Fruit fly (Drosophila melanogaster) whole organism, embryonic: ENCODE results near the gene CG9919.

ENCODE experiments used
- CG10267 ChIP-seq: fragments of 200-800 bp; sonication (Bioruptor generic); optimal IDR thresholded peaks from 2 replicates; lab custom pipeline; 2018; ENCODE audit warnings: missing biosample characterization, mild to moderate bottlenecking, missing genetic modification characterization, moderate library complexity
- CG12104 ChIP-seq: fragments of 200-800 bp; sonication (Bioruptor generic); optimal IDR thresholded peaks from 3 replicates; lab custom pipeline; 2016; ENCODE audit warnings: missing biosample characterization, missing genetic modification characterization
- CG13424 ChIP-seq: fragments of 200-800 bp; sonication (Bioruptor generic); optimal IDR thresholded peaks from 2 replicates; lab custom pipeline; 2019; ENCODE audit warnings: missing biosample characterization, mild to moderate bottlenecking, missing genetic modification characterization, moderate library complexity
- CG14441 ChIP-seq: fragments of 200-800 bp; sonication (Bioruptor generic); IDR thresholded peaks from 2 replicates; pipeline ENCODE4 v1.3.6; 2022; ENCODE audit warnings: missing biosample characterization, missing genetic modification characterization
- CG14860 ChIP-seq: fragments of 200-800 bp; sonication (Bioruptor generic); IDR thresholded peaks from 3 replicates; pipeline ENCODE4 v1.3.6; 2022; ENCODE audit warnings: missing biosample characterization, missing genetic modification characterization; ENCODE audit not compliant: partially characterized antibody
- CG16813 ChIP-seq: fragments of 200-800 bp; sonication (Bioruptor generic); IDR thresholded peaks from 3 replicates; pipeline ENCODE4 v1.3.6; 2022; ENCODE audit warnings: missing biosample characterization, missing genetic modification characterization; ENCODE audit not compliant: partially characterized antibody
- CG17612 ChIP-seq: fragments of 200-800 bp; sonication (Bioruptor generic); IDR thresholded peaks from 2 replicates; pipeline ENCODE4 v1.3.6; 2022; ENCODE audit warnings: missing biosample characterization, missing genetic modification characterization
- CG18599 ChIP-seq: fragments of 200-800 bp; sonication (Bioruptor generic); optimal IDR thresholded peaks from 3 replicates; lab custom pipeline; 2017; ENCODE audit warnings: missing biosample characterization, missing genetic modification characterization, mild to moderate bottlenecking, moderate library complexity, missing genetic modification reagents
- CG2875 ChIP-seq: fragments of 200-800 bp; sonication (Bioruptor generic); optimal IDR thresholded peaks from 2 replicates; lab custom pipeline; 2017; ENCODE audit warnings: missing biosample characterization, mild to moderate bottlenecking, missing genetic modification characterization, missing genetic modification reagents
- CG31365 ChIP-seq: fragments of 200-800 bp; sonication (Bioruptor generic); optimal IDR thresholded peaks from 2 replicates; lab custom pipeline; 2018; ENCODE audit warnings: missing biosample characterization, mild to moderate bottlenecking, missing genetic modification characterization
- CG4617 ChIP-seq: fragments of 200-800 bp; sonication (Bioruptor generic); optimal IDR thresholded peaks from 3 replicates; lab custom pipeline; 2016; ENCODE audit warnings: missing biosample characterization, missing genetic modification characterization, borderline replicate concordance
- CG6654 ChIP-seq: fragments of 200-800 bp; sonication (Bioruptor generic); optimal IDR thresholded peaks from 2 replicates; lab custom pipeline; 2017; ENCODE audit warnings: missing biosample characterization, mild to moderate bottlenecking, missing genetic modification characterization
- CG7745 ChIP-seq: fragments of 200-800 bp; sonication (Bioruptor generic); optimal IDR thresholded peaks from 2 replicates; lab custom pipeline; 2018; ENCODE audit warnings: missing biosample characterization, mild to moderate bottlenecking, missing genetic modification characterization, moderate library complexity
- CG7963 ChIP-seq: fragments of 200-800 bp; sonication (Bioruptor generic); IDR thresholded peaks from 3 replicates; pipeline ENCODE4 v1.3.6; 2022; ENCODE audit warnings: missing biosample characterization, missing genetic modification characterization; ENCODE audit not compliant: partially characterized antibody
- CG8388 ChIP-seq: fragments of 200-800 bp; sonication (Bioruptor generic); optimal IDR thresholded peaks from 2 replicates; lab custom pipeline; 2019; ENCODE audit warnings: missing biosample characterization, mild to moderate bottlenecking, missing genetic modification characterization, moderate library complexity
- CHES-1-like ChIP-seq: fragments of 200-800 bp; sonication (Bioruptor generic); optimal IDR thresholded peaks from 2 replicates; lab custom pipeline; 2016; ENCODE audit warnings: missing biosample characterization, missing genetic modification characterization
- D19A ChIP-seq: fragments of 200-800 bp; optimal IDR thresholded peaks from 3 replicates; lab custom pipeline; 2019; ENCODE audit warnings: missing biosample characterization, mild to moderate bottlenecking, missing genetic modification characterization, moderate library complexity
- Dip3 ChIP-seq: fragments of 200-800 bp; sonication (Bioruptor generic); optimal IDR thresholded peaks from 3 replicates; lab custom pipeline; 2016; ENCODE audit warnings: missing biosample characterization, missing genetic modification characterization
- Gsc ChIP-seq: fragments of 200-800 bp; sonication (Bioruptor generic); IDR thresholded peaks from 2 replicates; pipeline ENCODE4 v1.3.6; 2022; ENCODE audit warnings: missing biosample characterization, missing genetic modification characterization
- HLH4C ChIP-seq: fragments of 200-800 bp; sonication (Bioruptor generic); IDR thresholded peaks from 3 replicates; pipeline ENCODE4 v1.3.6; 2022; ENCODE audit warnings: missing biosample characterization, missing genetic modification characterization; ENCODE audit not compliant: partially characterized antibody
- HLH54F ChIP-seq: fragments of 200-800 bp; sonication (Bioruptor generic); optimal IDR thresholded peaks from 3 replicates; lab custom pipeline; 2016; ENCODE audit warnings: missing biosample characterization, missing genetic modification characterization
- Lim3 ChIP-seq: fragments of 200-800 bp; sonication (Bioruptor generic); IDR thresholded peaks from 2 replicates; pipeline ENCODE4 v1.3.6; 2022; ENCODE audit warnings: missing biosample characterization, missing genetic modification characterization
- Lpt ChIP-seq: fragments of >200 bp; optimal IDR thresholded peaks from 2 replicates; lab custom pipeline; 2018; ENCODE audit warnings: missing biosample characterization, missing genetic modification characterization
- Meics ChIP-seq: fragments of 200-800 bp; sonication (Bioruptor generic); optimal IDR thresholded peaks from 2 replicates; lab custom pipeline; 2017; ENCODE audit warnings: missing biosample characterization, mild to moderate bottlenecking, missing genetic modification characterization
- Neu2 ChIP-seq: fragments of 200-800 bp; sonication (Bioruptor generic); optimal IDR thresholded peaks from 3 replicates; lab custom pipeline; 2016; ENCODE audit warnings: missing biosample characterization, missing genetic modification characterization, borderline replicate concordance
- Scr ChIP-seq: fragments of 200-800 bp; sonication (Bioruptor generic); IDR thresholded peaks from 2 replicates; pipeline ENCODE4 v1.3.6; 2022; ENCODE audit warnings: missing biosample characterization, missing genetic modification characterization; ENCODE audit not compliant: partially characterized antibody
- Xbp1 ChIP-seq: fragments of 200-800 bp; sonication (Bioruptor generic); optimal IDR thresholded peaks from 3 replicates; lab custom pipeline; 2016; ENCODE audit warnings: missing biosample characterization, mild to moderate bottlenecking, missing genetic modification characterization
- ab ChIP-seq: fragments of 200-800 bp; sonication (Bioruptor generic); optimal IDR thresholded peaks from 2 replicates; lab custom pipeline; 2016; ENCODE audit warnings: missing biosample characterization, missing genetic modification characterization
- ase ChIP-seq: fragments of 200-800 bp; sonication (Bioruptor generic); IDR thresholded peaks from 3 replicates; pipeline ENCODE4 v1.3.6; 2022; ENCODE audit warnings: missing biosample characterization, missing genetic modification characterization
- cg ChIP-seq: fragments of 200-800 bp; sonication (Bioruptor generic); optimal IDR thresholded peaks from 3 replicates; lab custom pipeline; 2019; ENCODE audit warnings: missing biosample characterization, mild to moderate bottlenecking, missing genetic modification characterization, moderate library complexity
- croc ChIP-seq: fragments of 200-800 bp; sonication (Bioruptor generic); conservative IDR thresholded peaks from 3 replicates; pipeline ENCODE4 v1.3.6; 2022; ENCODE audit warnings: missing biosample characterization, missing genetic modification characterization
- cwo ChIP-seq: fragments of 200-800 bp; sonication (Bioruptor generic); optimal IDR thresholded peaks from 3 replicates; lab custom pipeline; 2017; ENCODE audit warnings: missing biosample characterization, missing genetic modification characterization, mild to moderate bottlenecking, moderate library complexity, missing genetic modification reagents
- fu2 ChIP-seq: fragments of 200-800 bp; sonication (Bioruptor generic); optimal IDR thresholded peaks from 2 replicates; lab custom pipeline; 2016; ENCODE audit warnings: missing biosample characterization, missing genetic modification characterization
- gcm2 ChIP-seq: fragments of 200-800 bp; sonication (Bioruptor generic); optimal IDR thresholded peaks from 2 replicates; lab custom pipeline; 2016; ENCODE audit warnings: missing biosample characterization, missing genetic modification characterization
- gem ChIP-seq: fragments of 200-800 bp; sonication (Bioruptor generic); optimal IDR thresholded peaks from 2 replicates; lab custom pipeline; 2019; ENCODE audit warnings: missing biosample characterization, mild to moderate bottlenecking, missing genetic modification characterization, moderate library complexity
- gsb-n ChIP-seq: fragments of 200-800 bp; sonication (Bioruptor generic); optimal IDR thresholded peaks from 3 replicates; lab custom pipeline; 2018; ENCODE audit warnings: missing biosample characterization, mild to moderate bottlenecking, missing genetic modification characterization
- hth ChIP-seq: fragments of >200 bp; optimal IDR thresholded peaks from 2 replicates; lab custom pipeline; 2017; ENCODE audit warnings: inconsistent platforms
- inv ChIP-seq: fragments of 200-800 bp; sonication (Bioruptor generic); IDR thresholded peaks from 2 replicates; pipeline ENCODE4 v1.3.6; 2022; ENCODE audit warnings: missing biosample characterization, missing genetic modification characterization; ENCODE audit not compliant: partially characterized antibody
- lov ChIP-seq, 2 experiments: fragments of 200-800 bp in 1 of 2; fragments of >200 bp in 1 of 2; sonication (Bioruptor generic) in 1 of 2; IDR thresholded peaks in 1 of 2; optimal IDR thresholded peaks in 1 of 2; 2 replicates in 1 of 2; 3 replicates in 1 of 2; pipeline versions ENCODE4 v1.3.6 to Lab custom; 2017 to 2022; ENCODE audit warnings: missing biosample characterization in 1 of 2, missing genetic modification characterization in 1 of 2
- maf-S ChIP-seq: fragments of 200-800 bp; sonication (Bioruptor generic); optimal IDR thresholded peaks from 2 replicates; lab custom pipeline; 2016; ENCODE audit warnings: missing biosample characterization, missing genetic modification characterization
- mld ChIP-seq: fragments of 200-800 bp; sonication (Bioruptor generic); IDR thresholded peaks from 3 replicates; pipeline ENCODE4 v1.3.6; 2022; ENCODE audit warnings: missing biosample characterization, missing genetic modification characterization; ENCODE audit not compliant: partially characterized antibody
- nerfin-2 ChIP-seq: fragments of 200-800 bp; sonication (Bioruptor generic); IDR thresholded peaks from 2 replicates; pipeline ENCODE4 v1.3.6; 2022; ENCODE audit warnings: missing biosample characterization, missing genetic modification characterization; ENCODE audit not compliant: partially characterized antibody
- oc ChIP-seq: fragments of 200-800 bp; sonication (Bioruptor generic); optimal IDR thresholded peaks from 2 replicates; lab custom pipeline; 2018; ENCODE audit warnings: missing biosample characterization, mild to moderate bottlenecking, missing genetic modification characterization, moderate library complexity
- onecut ChIP-seq: fragments of 200-800 bp; sonication (Bioruptor generic); IDR thresholded peaks from 2 replicates; pipeline ENCODE4 v1.3.6; 2022; ENCODE audit warnings: missing biosample characterization, missing genetic modification characterization
- sens-2 ChIP-seq: fragments of 200-800 bp; sonication (Bioruptor generic); IDR thresholded peaks from 2 replicates; pipeline ENCODE4 v1.3.6; 2022; ENCODE audit warnings: missing biosample characterization, missing genetic modification characterization
- seq ChIP-seq: fragments of 200-800 bp; sonication (Bioruptor generic); IDR thresholded peaks from 2 replicates; pipeline ENCODE4 v1.3.6; 2022; ENCODE audit warnings: missing biosample characterization, missing genetic modification characterization
- slbo ChIP-seq: fragments of 200-800 bp; sonication (Bioruptor generic); IDR thresholded peaks from 2 replicates; pipeline ENCODE4 v1.3.6; 2022; ENCODE audit warnings: missing biosample characterization, missing genetic modification characterization
- tna ChIP-seq: fragments of 200-800 bp; sonication (Bioruptor generic); IDR thresholded peaks from 2 replicates; pipeline ENCODE4 v1.3.6; 2022; ENCODE audit warnings: missing biosample characterization, missing genetic modification characterization; ENCODE audit not compliant: partially characterized antibody
- usp ChIP-seq: fragments of >200 bp; optimal IDR thresholded peaks from 2 replicates; lab custom pipeline; 2017; ENCODE audit warnings: missing biosample characterization, missing genetic modification characterization

CG9919 gene

DNA sequence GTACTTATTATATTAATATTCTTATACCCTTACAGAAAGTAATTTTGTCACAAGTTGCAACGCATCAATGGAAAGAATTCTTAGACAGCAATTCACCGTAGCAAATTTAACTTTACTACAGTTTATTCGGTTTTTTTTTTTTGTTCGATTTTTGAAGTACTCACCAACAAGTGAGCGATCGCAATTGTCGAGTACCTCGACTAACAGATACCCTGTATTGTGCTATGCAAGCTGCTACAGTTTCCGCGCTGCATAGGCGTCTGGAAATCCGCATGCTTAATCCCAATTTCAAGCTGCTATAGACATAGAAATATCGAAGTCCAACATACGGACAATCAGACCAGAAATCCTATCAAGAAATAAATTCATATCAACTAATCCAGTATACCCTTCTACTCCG, 38.0 kb upstream of the CG9919 start:
- TF ChIP-seq tna (GFP tag; lab: Robert Waterston, UW): peak; percentile 41; the same call in 1 of the 2 replicates
- TF ChIP-seq CG8388 (GFP tag; lab: Kevin White, UChicago): no peak
- peak; percentile 43 for TF ChIP-seq nerfin-2 (GFP tag; lab: Robert Waterston, UW)
- TF ChIP-seq CG14441: no peak
- TF ChIP-seq gcm2 (GFP tag; lab: Kevin White, UChicago): no peak
- TF ChIP-seq inv (GFP tag; lab: Robert Waterston, UW): peak; percentile 36; the same call in 1 of the 2 replicates
- peak; percentile 50; the same call in 2 of the 3 replicates for TF ChIP-seq CG14860
- TF ChIP-seq onecut (GFP tag; lab: Robert Waterston, UW): no peak
- TF ChIP-seq HLH4C: peak; percentile 55; the same call in 2 of the 3 replicates
- TF ChIP-seq Scr (GFP tag; lab: Robert Waterston, UW): peak; percentile 23
- no peak for TF ChIP-seq hth (lab: Kevin White, UChicago)
- no peak for TF ChIP-seq Dip3 (GFP tag; lab: Kevin White, UChicago)
- TF ChIP-seq CG16813 (GFP tag; lab: Robert Waterston, UW): peak; percentile 26; the same call in 1 of the 3 replicates
- TF ChIP-seq CG7963 (GFP tag; lab: Robert Waterston, UW): peak; percentile 52; the same call in 2 of the 3 replicates
- no peak for TF ChIP-seq CG12104

DNA sequence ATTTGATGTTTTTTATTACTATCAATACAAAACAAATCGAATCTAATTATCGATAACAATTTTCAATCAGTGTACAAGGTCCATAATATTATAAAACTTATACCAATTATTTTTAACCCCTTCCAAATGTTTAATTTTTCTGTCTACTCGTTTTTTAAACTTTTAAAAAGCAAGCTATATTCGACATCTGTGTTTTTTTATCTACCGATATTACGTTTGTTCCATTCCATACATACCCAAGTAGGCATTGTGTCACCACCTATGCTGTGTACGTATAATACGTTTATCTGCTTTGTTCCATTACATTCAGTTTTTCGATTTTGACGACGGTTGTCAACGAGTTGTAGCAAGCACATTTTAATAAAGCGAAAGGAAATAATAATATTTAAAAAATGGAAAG, 30.7 kb upstream of the CG9919 start, which contains the start of gene nonA:
Gene nonA, plus strand, starts transcription at position 264 of the 400 bp plus-strand sequence.
- no peak for TF ChIP-seq D19A (tag; lab: Kevin White, UChicago)
- no peak for TF ChIP-seq Gsc (GFP tag; lab: Robert Waterston, UW)
- TF ChIP-seq Lpt (GFP tag; lab: Kevin White, UChicago): no peak
- TF ChIP-seq seq (GFP tag; lab: Robert Waterston, UW): no peak
- TF ChIP-seq fu2 (GFP tag; lab: Kevin White, UChicago): no peak
- no peak for TF ChIP-seq CG31365
- TF ChIP-seq HLH54F (GFP tag; lab: Kevin White, UChicago): no peak
- TF ChIP-seq CHES-1-like (GFP tag; lab: Kevin White, UChicago): no peak
- no peak for TF ChIP-seq CG17612
- TF ChIP-seq HLH4C: peak; percentile 53; the same call in 2 of the 3 replicates
- no peak for TF ChIP-seq sens-2
- no peak for TF ChIP-seq gsb-n (tag; lab: Kevin White, UChicago)
- TF ChIP-seq cwo: no peak
- TF ChIP-seq CG6654 (GFP tag; lab: Kevin White, UChicago): no peak
- TF ChIP-seq CG7745: no peak
- TF ChIP-seq cg (GFP tag; lab: Kevin White, UChicago): no peak
- TF ChIP-seq CG4617: peak; percentile 51
- TF ChIP-seq CG18599: no peak
- no peak for TF ChIP-seq croc (GFP tag; lab: Robert Waterston, UW)
- TF ChIP-seq Neu2 (GFP tag; lab: Kevin White, UChicago): no peak
- no peak for TF ChIP-seq mld (GFP tag; lab: Robert Waterston, UW)
- TF ChIP-seq gem (tag; lab: Kevin White, UChicago): no peak
- TF ChIP-seq CG13424 (tag; lab: Kevin White, UChicago): no peak
- no peak for TF ChIP-seq oc (tag; lab: Kevin White, UChicago)
- TF ChIP-seq lov (optimal IDR thresholded peaks at IDR 0.05; lab: Kevin White, UChicago): no peak
- TF ChIP-seq lov (GFP tag; IDR thresholded peaks at IDR 0.05; lab: Robert Waterston, UW): no peak
- TF ChIP-seq slbo (GFP tag; lab: Robert Waterston, UW): no peak
- TF ChIP-seq ase (GFP tag; lab: Robert Waterston, UW): no peak
- no peak for TF ChIP-seq Meics
- no peak for TF ChIP-seq Xbp1 (GFP tag; lab: Kevin White, UChicago)
- TF ChIP-seq maf-S: no peak
- TF ChIP-seq usp (GFP tag; lab: Kevin White, UChicago): no peak
- no peak for TF ChIP-seq CG2875 (GFP tag; lab: Kevin White, UChicago)
- no peak for TF ChIP-seq ab (GFP tag; lab: Kevin White, UChicago)
- TF ChIP-seq CG10267: peak; percentile 13
- no peak for TF ChIP-seq Lim3 (GFP tag; lab: Robert Waterston, UW)
